Worm (Caenorhabditis elegans) whole organism, young adult: ENCODE data around the gene F29A7.3.

ENCODE experiments used
- Y53G8AR.9 ChIP-seq: fragments of 200-800 bp; sonication (Bioruptor generic); conservative IDR thresholded peaks from 2 replicates; pipeline ENCODE4 v1.3.6; 2022; ENCODE audit warnings: missing genetic modification reagents, missing genetic modification characterization, missing compliant biosample characterization
- aptf-2 ChIP-seq: fragments of 200-800 bp; sonication (Bioruptor generic); conservative IDR thresholded peaks from 2 replicates; pipeline ENCODE4 v1.3.6; 2022; ENCODE audit warnings: missing genetic modification reagents, missing genetic modification characterization, missing compliant biosample characterization
- ceh-40 ChIP-seq: fragments of 200-800 bp; sonication (Bioruptor generic); IDR thresholded peaks from 2 replicates; pipeline ENCODE4 v1.3.6; 2022; ENCODE audit warnings: missing genetic modification characterization, missing compliant biosample characterization
- madf-6 ChIP-seq: fragments of 200-800 bp; sonication (Bioruptor generic); IDR thresholded peaks from 2 replicates; pipeline ENCODE4 v1.3.6; 2022; ENCODE audit warnings: missing genetic modification reagents, missing genetic modification characterization, missing compliant biosample characterization
- tlf-1 ChIP-seq: fragments of 200-800 bp; sonication (Bioruptor generic); optimal IDR thresholded peaks from 2 replicates; lab custom pipeline; 2018; ENCODE audit warnings: mild to moderate bottlenecking, missing genetic modification characterization, missing compliant biosample characterization
- unc-62 ChIP-seq: fragments of 150-350 bp; optimal IDR thresholded peaks from 2 replicates; lab custom pipeline; 2014; ENCODE audit warnings: missing biosample characterization, missing genetic modification reagents, missing genetic modification characterization

ce11 chrII:2774904-2775303 is 21.8 kb downstream of the F29A7.3 start, which contains the start of gene fbxb-111:
- TF ChIP-seq unc-62 (GFP tag; lab: Kevin White, UChicago) (no peak), tlf-1 (GFP tag; lab: Kevin White, UChicago) (no peak), aptf-2 (GFP tag; lab: Robert Waterston, UW) (no peak), ceh-40 (GFP tag; lab: Robert Waterston, UW) (no peak), madf-6 (GFP tag; lab: Robert Waterston, UW) (no peak), Y53G8AR.9 (GFP tag; lab: Robert Waterston, UW) (no peak)
